Fruit fly (Drosophila melanogaster): ENCODE measurements around the gene Pdha.

Gene Pdha

DNA sequence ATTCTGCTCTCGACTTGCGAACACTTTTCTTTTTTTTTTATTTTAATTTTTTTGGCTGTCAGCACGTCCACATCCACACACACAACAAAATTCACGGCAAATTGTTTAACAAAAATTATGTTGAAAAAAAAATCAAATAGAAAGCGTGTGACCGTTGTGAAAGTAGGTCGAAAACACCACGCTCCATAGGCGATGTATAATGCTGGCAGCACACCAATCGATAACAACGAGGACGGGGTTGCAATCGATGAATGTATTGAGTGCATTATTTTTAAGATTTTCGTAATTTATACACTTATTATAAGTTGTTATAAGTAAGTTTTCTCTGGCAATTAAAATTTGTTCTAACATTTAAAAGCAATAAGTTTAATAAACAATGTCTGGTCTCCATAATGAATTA is 15.4 kb upstream of the Pdha start, which contains the start of gene Pp2C1 (continued):
- no peak for TF ChIP-seq peb (GFP tag; IDR thresholded peaks at IDR 0.05)
- TF ChIP-seq CG8478 (optimal IDR thresholded peaks at IDR 0.05), result no peak
- TF ChIP-seq en (GFP tag; optimal IDR thresholded peaks at IDR 0.05), result no peak
- TF ChIP-seq CG14860 (GFP tag; IDR thresholded peaks at IDR 0.05; ENCODE audit: partially characterized antibody), result peak; percentile 69
- no peak for TF ChIP-seq oc (tag; optimal IDR thresholded peaks at IDR 0.05)
- TF ChIP-seq NC2α (GFP tag; optimal IDR thresholded peaks at IDR 0.05), result no peak
- no peak for TF ChIP-seq kni (GFP tag; optimal IDR thresholded peaks at IDR 0.05)
- TF ChIP-seq ci (GFP tag; IDR thresholded peaks at IDR 0.05), result 0 out of 3 replicates have a peak, but pooled peaks have one; percentile 14
- no peak for TF ChIP-seq ro (GFP tag; IDR thresholded peaks at IDR 0.05)
- TF ChIP-seq Atf6 (GFP tag; IDR thresholded peaks at IDR 0.05), result no peak
- TF ChIP-seq nerfin-2 (GFP tag; IDR thresholded peaks at IDR 0.05; ENCODE audit: partially characterized antibody), result peak; percentile 68; the same call in 1 of the 2 replicates
- no peak for TF ChIP-seq Atf-2 (GFP tag; optimal IDR thresholded peaks at IDR 0.05)
- no peak for TF ChIP-seq CG18619 (GFP tag; optimal IDR thresholded peaks at IDR 0.05)
- 0 out of 2 replicates have a peak, but pooled peaks have one; percentile 18 for TF ChIP-seq ssp (GFP tag; IDR thresholded peaks at IDR 0.05)
- no peak for TF ChIP-seq CG4424 (GFP tag; optimal IDR thresholded peaks at IDR 0.05)
- no peak for TF ChIP-seq Mrtf (GFP tag; IDR thresholded peaks at IDR 0.05)
- peak; percentile 9 for TF ChIP-seq CG3995 (GFP tag; optimal IDR thresholded peaks at IDR 0.05)
- no peak for TF ChIP-seq ewg (GFP tag; optimal IDR thresholded peaks at IDR 0.05)
- no peak for TF ChIP-seq CG4820 (GFP tag; optimal IDR thresholded peaks at IDR 0.05)
- peak; percentile 72; the same call in 2 of the 3 replicates for TF ChIP-seq CG7963 (GFP tag; IDR thresholded peaks at IDR 0.05; ENCODE audit: partially characterized antibody)
- no peak for TF ChIP-seq dati (GFP tag; IDR thresholded peaks at IDR 0.05)
- TF ChIP-seq gem (tag; optimal IDR thresholded peaks at IDR 0.05), result no peak
- TF ChIP-seq Dref (GFP tag; IDR thresholded peaks at IDR 0.05), result peak; percentile 88
- TF ChIP-seq CG3065 (GFP tag; optimal IDR thresholded peaks at IDR 0.05), result no peak
- no peak for TF ChIP-seq tio (GFP tag; optimal IDR thresholded peaks at IDR 0.05)
- no peak for TF ChIP-seq Hand (GFP tag; optimal IDR thresholded peaks at IDR 0.05)
- peak; percentile 78; the same call in 2 of the 3 replicates for TF ChIP-seq knrl (GFP tag; IDR thresholded peaks at IDR 0.05; ENCODE audit: partially characterized antibody)
- peak; percentile 67; the same call in 1 of the 4 replicates for TF ChIP-seq chinmo (GFP tag; IDR thresholded peaks at IDR 0.05; ENCODE audit: partially characterized antibody)
- no peak for TF ChIP-seq CG18599 (GFP tag; optimal IDR thresholded peaks at IDR 0.05)
- TF ChIP-seq D19B (GFP tag; optimal IDR thresholded peaks at IDR 0.05), result no peak
- TF ChIP-seq scrt (GFP tag; optimal IDR thresholded peaks at IDR 0.05), result no peak
- TF ChIP-seq lilli (GFP tag; optimal IDR thresholded peaks at IDR 0.05), result no peak
- TF ChIP-seq lmd (GFP tag; IDR thresholded peaks at IDR 0.05), result no peak
- no peak for TF ChIP-seq NFAT (GFP tag; IDR thresholded peaks at IDR 0.05)
- no peak for TF ChIP-seq CHES-1-like (GFP tag; optimal IDR thresholded peaks at IDR 0.05)
- TF ChIP-seq Camta (GFP tag; optimal IDR thresholded peaks at IDR 0.05), result no peak
- TF ChIP-seq CG4730 (GFP tag; IDR thresholded peaks at IDR 0.05), result no peak
- no peak for TF ChIP-seq ham (GFP tag; IDR thresholded peaks at IDR 0.05)
- TF ChIP-seq hbn (GFP tag; IDR thresholded peaks at IDR 0.05; ENCODE audit: partially characterized antibody), result peak; percentile 59
- TF ChIP-seq Neu2 (GFP tag; optimal IDR thresholded peaks at IDR 0.05; ENCODE audit: borderline replicate concordance), result no peak
- TF ChIP-seq bcd (GFP tag; optimal IDR thresholded peaks at IDR 0.05), result no peak
- no peak for TF ChIP-seq Jarid2 (GFP tag; optimal IDR thresholded peaks at IDR 0.05)
